Worm (Caenorhabditis elegans) whole organism, L2 larva: Measurements from ENCODE around the gene nsph-3.2.

Experiments used
- ZK546.5 ChIP-seq: sonication (generic microtip); optimal IDR thresholded peaks from 2 replicates; lab custom pipeline; 2017; ENCODE audit warnings: missing biosample characterization, missing genetic modification characterization
- ama-1 ChIP-seq: fragments of 150-350 bp; optimal IDR thresholded peaks from 2 replicates; lab custom pipeline; 2018; ENCODE audit warnings: inconsistent platforms
- elt-3 ChIP-seq: sonication (generic microtip); optimal IDR thresholded peaks from 2 replicates; lab custom pipeline; 2017; ENCODE audit warnings: missing biosample characterization, missing genetic modification characterization

DNA sequence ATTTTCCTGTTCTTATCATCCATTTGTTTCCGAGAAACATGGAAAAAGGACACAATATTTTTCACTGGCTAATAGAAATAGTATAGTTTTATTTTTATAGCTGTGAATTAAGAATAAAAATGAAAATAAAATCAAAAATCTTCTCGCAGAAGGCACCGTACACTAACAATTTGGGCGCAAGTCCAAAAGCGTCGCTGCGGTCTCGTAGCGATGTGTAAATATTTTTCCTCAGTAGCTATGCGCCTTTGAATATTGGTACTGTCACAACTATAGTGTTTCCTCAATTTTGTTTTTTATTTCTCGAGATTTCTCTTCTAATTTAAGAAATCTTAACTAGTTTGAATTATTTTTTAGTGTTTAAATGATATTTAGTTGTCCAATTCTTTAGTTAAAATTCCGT, 44.4 kb downstream of the nsph-3.2 start:
- TF ChIP-seq ama-1 (lab: Kevin White, UChicago) (no peak), ZK546.5 (tag; lab: Kevin White, UChicago) (no peak), elt-3 (no peak)
